Worm (Caenorhabditis elegans) whole organism, young adult: ENCODE results near the gene unc-43.

ENCODE experiments used
- ama-1 ChIP-seq, 3 experiments: fragments of 150-350 bp in 1 of 3; sonication (generic microtip) in 2 of 3; optimal IDR thresholded peaks; 2 replicates each; lab custom pipeline; 2014 to 2018; ENCODE audit warnings: missing biosample characterization in 2 of 3, missing genetic modification characterization in 2 of 3, missing genetic modification reagents in 2 of 3
- aptf-2 ChIP-seq: fragments of 200-800 bp; sonication (Bioruptor generic); conservative IDR thresholded peaks from 2 replicates; pipeline ENCODE4 v1.3.6; 2022; ENCODE audit warnings: missing genetic modification reagents, missing genetic modification characterization, missing compliant biosample characterization
- cebp-2 ChIP-seq: fragments of 200-800 bp; sonication (Bioruptor generic); IDR thresholded peaks from 2 replicates; pipeline ENCODE4 v1.3.6; 2022; ENCODE audit warnings: missing genetic modification characterization, missing compliant biosample characterization
- ceh-100 ChIP-seq: fragments of 200-800 bp; sonication (Bioruptor generic); IDR thresholded peaks from 2 replicates; pipeline ENCODE4 v1.3.6; 2022; ENCODE audit warnings: missing genetic modification reagents, missing genetic modification characterization, missing compliant biosample characterization
- dox-1 ChIP-seq: fragments of 200-800 bp; sonication (Bioruptor generic); IDR thresholded peaks from 2 replicates; pipeline ENCODE4 v1.3.6; 2022; ENCODE audit warnings: missing genetic modification reagents, missing genetic modification characterization, missing compliant biosample characterization
- lin-40 ChIP-seq: sonication (generic microtip); optimal IDR thresholded peaks from 2 replicates; lab custom pipeline; 2016; ENCODE audit warnings: missing genetic modification characterization, mild to moderate bottlenecking, missing compliant biosample characterization, missing genotype, missing genetic modification reagents
- pbrm-1 ChIP-seq: fragments of 200-800 bp; sonication (Bioruptor generic); IDR thresholded peaks from 2 replicates; pipeline ENCODE4 v1.3.6; 2022; ENCODE audit warnings: missing genetic modification reagents, missing genetic modification characterization, missing compliant biosample characterization
- pha-4 ChIP-seq: fragments of 150-350 bp; sonication (generic microtip); optimal IDR thresholded peaks from 2 replicates; lab custom pipeline; 2014; ENCODE audit warnings: missing biosample characterization, missing genetic modification reagents, missing genetic modification characterization
- unc-62 ChIP-seq: fragments of 150-350 bp; optimal IDR thresholded peaks from 2 replicates; lab custom pipeline; 2014; ENCODE audit warnings: missing biosample characterization, missing genetic modification reagents, missing genetic modification characterization

DNA sequence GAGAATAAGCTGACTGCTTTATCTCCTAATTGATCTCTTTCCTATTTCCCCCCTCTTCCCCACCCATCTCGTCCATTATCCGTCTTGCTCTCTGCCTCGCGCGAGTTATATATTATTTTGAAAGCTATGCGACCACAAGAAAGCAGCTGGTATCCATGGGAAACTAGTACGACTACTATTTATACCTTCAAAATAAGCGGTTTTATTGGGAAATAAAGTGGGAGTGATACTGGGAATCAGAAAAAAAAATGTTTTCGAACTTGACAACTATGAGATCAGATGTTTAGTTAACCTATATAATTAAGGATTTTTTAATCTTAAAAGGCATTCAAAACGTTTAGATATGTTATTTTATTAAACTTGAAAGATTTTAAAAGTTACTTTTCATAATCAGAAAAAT lies 10.3 kb downstream of the unc-43 start:
- TF ChIP-seq pha-4 (tag; lab: Kevin White, UChicago) (no peak), cebp-2 (no peak), ama-1 (optimal IDR thresholded peaks at IDR 0.05; lab: Kevin White, UChicago) (no peak), ama-1 (GFP tag; optimal IDR thresholded peaks at IDR 0.05; lab: Kevin White, UChicago) (no peak), lin-40 (tag; lab: Kevin White, UChicago) (no peak), unc-62 (GFP tag; lab: Kevin White, UChicago) (no peak), aptf-2 (no peak), ceh-100 (GFP tag; lab: Robert Waterston, UW) (no peak), pbrm-1 (GFP tag; lab: Robert Waterston, UW) (no peak), dox-1 (GFP tag; lab: Robert Waterston, UW) (no peak)
